Worm (Caenorhabditis elegans) whole organism, late embryonic: Measurements from ENCODE around the gene srw-2.

Experiments
- C08G9.2 ChIP-seq: sonication (generic microtip); optimal IDR thresholded peaks from 2 replicates; lab custom pipeline; 2016; ENCODE audit warnings: mild to moderate bottlenecking, missing genetic modification characterization, moderate library complexity, missing compliant biosample characterization
- C38D4.7 ChIP-seq: fragments of 200-800 bp; sonication (Bioruptor generic); optimal IDR thresholded peaks from 2 replicates; lab custom pipeline; 2018; ENCODE audit warnings: mild to moderate bottlenecking, missing genetic modification characterization, moderate library complexity, missing compliant biosample characterization
- F13H6.1 ChIP-seq: sonication (generic microtip); optimal IDR thresholded peaks from 2 replicates; lab custom pipeline; 2016; ENCODE audit warnings: missing genetic modification characterization, missing compliant biosample characterization
- K02D7.2 ChIP-seq: sonication (generic microtip); optimal IDR thresholded peaks from 2 replicates; lab custom pipeline; 2017; ENCODE audit warnings: mild to moderate bottlenecking, missing genetic modification characterization, missing compliant biosample characterization
- T23F11.4 ChIP-seq: fragments of 200-800 bp; sonication (Bioruptor generic); optimal IDR thresholded peaks from 2 replicates; lab custom pipeline; 2018; ENCODE audit warnings: mild to moderate bottlenecking, missing genetic modification characterization, missing compliant biosample characterization
- Y22D7AL.16 ChIP-seq: sonication (generic microtip); optimal IDR thresholded peaks from 2 replicates; lab custom pipeline; 2016; ENCODE audit warnings: missing genetic modification characterization, missing compliant biosample characterization
- ama-1 ChIP-seq: fragments of 150-350 bp; optimal IDR thresholded peaks from 2 replicates; lab custom pipeline; 2014
- ceh-19 ChIP-seq: fragments of 200-800 bp; sonication (Bioruptor generic); optimal IDR thresholded peaks from 2 replicates; lab custom pipeline; 2018; ENCODE audit warnings: mild to moderate bottlenecking, missing genetic modification characterization, missing compliant biosample characterization
- ceh-2 ChIP-seq: sonication (generic microtip); optimal IDR thresholded peaks from 2 replicates; lab custom pipeline; 2016; ENCODE audit warnings: missing genotype, missing genetic modification characterization, missing compliant biosample characterization
- ceh-30 ChIP-seq: fragments of 150-350 bp; optimal IDR thresholded peaks from 2 replicates; lab custom pipeline; 2014; ENCODE audit warnings: missing biosample characterization, missing genetic modification characterization
- ceh-31 ChIP-seq: sonication (generic microtip); optimal IDR thresholded peaks from 2 replicates; lab custom pipeline; 2016; ENCODE audit warnings: missing genetic modification characterization, missing compliant biosample characterization
- ceh-45 ChIP-seq: fragments of 200-800 bp; sonication (Bioruptor generic); IDR thresholded peaks from 2 replicates; pipeline ENCODE4 v1.3.6; 2022; ENCODE audit warnings: missing genetic modification reagents, missing genetic modification characterization, missing compliant biosample characterization
- ceh-48 ChIP-seq: sonication (generic microtip); optimal IDR thresholded peaks from 2 replicates; lab custom pipeline; 2016; ENCODE audit warnings: missing genetic modification characterization, inconsistent platforms, missing compliant biosample characterization
- ceh-9 ChIP-seq: sonication (generic microtip); optimal IDR thresholded peaks from 2 replicates; lab custom pipeline; 2016; ENCODE audit warnings: mild to moderate bottlenecking, missing genetic modification characterization, inconsistent platforms, missing compliant biosample characterization
- dve-1 ChIP-seq: sonication (generic microtip); optimal IDR thresholded peaks from 2 replicates; lab custom pipeline; 2017; ENCODE audit warnings: antibody characterized with exemption, mild to moderate bottlenecking, missing genetic modification characterization, missing compliant biosample characterization
- elt-2 ChIP-seq: sonication (generic microtip); optimal IDR thresholded peaks from 2 replicates; lab custom pipeline; 2016; ENCODE audit warnings: missing genetic modification reagents, missing genetic modification characterization, missing compliant biosample characterization
- eyg-1 ChIP-seq: sonication (generic microtip); optimal IDR thresholded peaks from 2 replicates; lab custom pipeline; 2016; ENCODE audit warnings: missing genotype, missing genetic modification characterization, missing compliant biosample characterization
- fax-1 ChIP-seq: sonication (generic microtip); optimal IDR thresholded peaks from 2 replicates; lab custom pipeline; 2016; ENCODE audit warnings: missing genotype, missing genetic modification characterization, missing compliant biosample characterization
- fkh-10 ChIP-seq: fragments of 150-350 bp; optimal IDR thresholded peaks from 2 replicates; lab custom pipeline; 2014; ENCODE audit warnings: missing biosample characterization, missing genetic modification reagents, missing genetic modification characterization
- gmeb-2 ChIP-seq: sonication (generic microtip); optimal IDR thresholded peaks from 2 replicates; lab custom pipeline; 2016; ENCODE audit warnings: missing genetic modification characterization, inconsistent platforms, missing compliant biosample characterization
- hlh-15 ChIP-seq: sonication (generic microtip); optimal IDR thresholded peaks from 2 replicates; lab custom pipeline; 2016; ENCODE audit warnings: missing genetic modification characterization, missing compliant biosample characterization
- hlh-8 ChIP-seq: sonication (generic microtip); optimal IDR thresholded peaks from 2 replicates; lab custom pipeline; 2016; ENCODE audit warnings: missing genotype, missing genetic modification characterization, missing compliant biosample characterization
- lin-11 ChIP-seq: fragments of 200-800 bp; sonication (Bioruptor generic); optimal IDR thresholded peaks from 2 replicates; lab custom pipeline; 2018; ENCODE audit warnings: mild to moderate bottlenecking, missing genetic modification characterization, missing compliant biosample characterization
- nfya-1 ChIP-seq: sonication (generic microtip); optimal IDR thresholded peaks from 2 replicates; lab custom pipeline; 2017; ENCODE audit warnings: missing genetic modification characterization, mild to moderate bottlenecking, missing compliant biosample characterization, antibody characterized with exemption, moderate library complexity
- pag-3 ChIP-seq: sonication (generic microtip); optimal IDR thresholded peaks from 2 replicates; lab custom pipeline; 2016; ENCODE audit warnings: missing compliant biosample characterization, missing genetic modification characterization, borderline replicate concordance
- pat-9 ChIP-seq: fragments of 200-800 bp; sonication (Bioruptor generic); optimal IDR thresholded peaks from 2 replicates; lab custom pipeline; 2018; ENCODE audit warnings: mild to moderate bottlenecking, missing genetic modification characterization, moderate library complexity, missing compliant biosample characterization
- pha-2 ChIP-seq: sonication (generic microtip); optimal IDR thresholded peaks from 2 replicates; lab custom pipeline; 2017; ENCODE audit warnings: mild to moderate bottlenecking, missing genetic modification characterization, missing compliant biosample characterization
- pha-4 ChIP-seq: fragments of 150-350 bp; optimal IDR thresholded peaks from 2 replicates; lab custom pipeline; 2018; ENCODE audit warnings: missing biosample characterization, missing genetic modification reagents, missing genetic modification characterization
- pqm-1 ChIP-seq: sonication (generic microtip); optimal IDR thresholded peaks from 2 replicates; lab custom pipeline; 2016; ENCODE audit warnings: missing genetic modification characterization, missing compliant biosample characterization
- pros-1 ChIP-seq: fragments of 150-350 bp; optimal IDR thresholded peaks from 2 replicates; lab custom pipeline; 2014; ENCODE audit warnings: missing biosample characterization, missing genetic modification reagents, missing genetic modification characterization
- ref-2 ChIP-seq: sonication (generic microtip); optimal IDR thresholded peaks from 2 replicates; lab custom pipeline; 2016; ENCODE audit warnings: missing genetic modification characterization, missing compliant biosample characterization
- sdc-2 ChIP-seq: sonication (generic microtip); optimal IDR thresholded peaks from 2 replicates; lab custom pipeline; 2016; ENCODE audit warnings: missing genotype, missing genetic modification characterization, missing compliant biosample characterization
- sox-2 ChIP-seq: fragments of 200-800 bp; sonication (Bioruptor generic); IDR thresholded peaks from 2 replicates; pipeline ENCODE4 v1.3.6; 2022; ENCODE audit warnings: missing genetic modification reagents, missing genetic modification characterization, missing compliant biosample characterization
- syd-9 ChIP-seq: sonication (generic microtip); optimal IDR thresholded peaks from 2 replicates; lab custom pipeline; 2016; ENCODE audit warnings: mild to moderate bottlenecking, missing genetic modification characterization, moderate library complexity, missing compliant biosample characterization
- tbx-7 ChIP-seq: sonication (generic microtip); optimal IDR thresholded peaks from 2 replicates; lab custom pipeline; 2016; ENCODE audit warnings: missing genotype, missing genetic modification characterization, missing compliant biosample characterization
- ttx-3 ChIP-seq: sonication (generic microtip); optimal IDR thresholded peaks from 2 replicates; lab custom pipeline; 2016; ENCODE audit warnings: missing genetic modification reagents, missing genetic modification characterization, missing compliant biosample characterization
- unc-42 ChIP-seq: sonication (generic microtip); optimal IDR thresholded peaks from 2 replicates; lab custom pipeline; 2016; ENCODE audit warnings: missing genotype, missing genetic modification characterization, missing compliant biosample characterization

Gene srw-2

DNA sequence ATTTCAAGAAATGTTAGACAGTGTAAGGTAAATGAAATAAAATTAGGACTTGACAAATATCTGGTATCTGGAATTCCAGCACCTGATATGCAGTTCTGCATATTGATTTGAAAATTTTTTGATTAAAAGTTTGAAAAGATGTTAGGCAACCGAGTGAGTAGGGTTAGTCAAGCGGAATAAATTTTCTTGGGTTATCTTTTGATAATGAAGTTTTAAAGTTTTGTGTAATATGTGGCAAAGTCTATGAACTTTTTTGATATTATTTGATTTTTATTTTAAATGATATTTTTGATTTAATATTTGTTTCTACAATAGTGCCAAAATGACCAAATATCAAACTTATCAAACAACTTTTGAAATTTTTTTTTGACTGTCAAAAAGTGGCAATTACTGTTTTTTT is 38.8 kb downstream of the srw-2 start, which contains the start of gene srh-241:
srh-241 (minus strand) TSS at position 101 of the 400 bp plus-strand sequence.
- no peak for TF ChIP-seq eyg-1
- no peak for TF ChIP-seq K02D7.2 (tag; lab: Kevin White, UChicago)
- no peak for TF ChIP-seq ceh-45 (GFP tag; lab: Robert Waterston, UW)
- no peak for TF ChIP-seq ceh-19 (GFP tag; lab: Kevin White, UChicago)
- no peak for TF ChIP-seq pros-1 (tag; lab: Kevin White, UChicago)
- no peak for TF ChIP-seq pqm-1
- no peak for TF ChIP-seq hlh-8
- no peak for TF ChIP-seq ceh-30
- no peak for TF ChIP-seq T23F11.4
- TF ChIP-seq elt-2 (tag; lab: Kevin White, UChicago) = no peak
- no peak for TF ChIP-seq C08G9.2 (tag; lab: Kevin White, UChicago)
- no peak for TF ChIP-seq hlh-15 (tag; lab: Kevin White, UChicago)
- TF ChIP-seq nfya-1 (tag; lab: Kevin White, UChicago) = no peak
- TF ChIP-seq, all 69 proteins: peak for 0

DNA sequence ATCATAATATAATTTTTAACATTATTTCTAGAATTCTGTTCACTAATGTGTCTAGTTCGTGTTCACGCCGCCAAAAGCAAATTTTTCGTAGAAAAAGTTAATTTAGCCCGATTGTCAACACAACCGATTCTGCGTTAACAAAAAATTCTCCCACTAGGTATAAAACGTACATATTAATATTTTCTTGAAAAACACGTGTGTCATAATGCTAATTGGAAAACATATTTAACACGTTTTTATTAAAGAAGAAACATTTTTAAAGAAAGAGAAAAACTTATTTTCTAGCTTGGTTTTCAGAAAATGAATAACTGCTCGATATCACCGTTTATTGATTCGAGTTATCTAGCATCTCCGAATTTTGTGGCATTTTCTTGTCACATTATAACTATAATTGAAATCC is 39.4 kb downstream of the srw-2 start, which contains the start of gene srh-243:
srh-243 (plus strand) TSS at position 301 of the 400 bp plus-strand sequence.
- no peak for TF ChIP-seq ceh-30
- TF ChIP-seq ref-2 (tag; lab: Kevin White, UChicago) = no peak
- TF ChIP-seq lin-11 (tag; lab: Kevin White, UChicago) = no peak
- TF ChIP-seq sdc-2 = no peak
- TF ChIP-seq ceh-48 = no peak
- TF ChIP-seq syd-9 = no peak
- no peak for TF ChIP-seq gmeb-2 (tag; lab: Kevin White, UChicago)
- no peak for TF ChIP-seq pros-1 (tag; lab: Kevin White, UChicago)
- TF ChIP-seq fkh-10 (GFP tag; lab: Kevin White, UChicago) = no peak
- TF ChIP-seq pat-9 = no peak
- TF ChIP-seq ceh-31 (tag; lab: Kevin White, UChicago) = no peak

DNA sequence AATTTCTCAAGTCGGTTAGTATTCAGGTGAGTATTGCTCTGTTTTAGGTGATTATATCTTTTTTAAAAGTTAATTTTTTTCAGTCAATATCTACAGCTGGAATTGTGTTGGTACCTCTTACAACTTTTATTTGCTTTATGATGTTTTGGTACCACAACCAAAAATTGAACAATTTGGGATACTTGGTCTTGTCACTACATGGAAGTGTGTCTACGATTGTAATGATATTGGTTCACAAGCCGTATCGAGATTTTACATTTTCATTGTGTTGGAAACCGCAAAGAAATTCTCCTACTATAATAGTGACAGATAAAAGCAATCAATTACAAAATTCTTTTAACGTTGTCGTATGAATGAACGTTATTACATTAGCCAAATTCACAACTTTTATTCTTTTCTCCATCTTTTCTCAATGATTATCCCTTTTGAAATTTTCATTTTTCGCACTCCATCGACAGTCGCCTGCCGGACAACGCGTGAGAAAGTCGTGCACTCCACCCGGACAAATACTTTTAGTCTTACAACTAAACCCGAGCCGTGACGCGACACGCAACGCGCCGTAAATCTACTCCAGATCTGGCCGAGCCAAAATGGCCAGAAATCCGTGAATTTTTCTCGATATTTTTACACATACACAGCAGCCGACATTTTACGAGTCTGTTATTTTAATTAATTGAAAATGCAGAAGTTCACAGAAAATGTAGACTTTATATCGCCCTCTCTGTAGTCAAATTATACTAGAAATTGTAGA is 41.3 kb downstream of the srw-2 start:
- TF ChIP-seq ama-1 (lab: Kevin White, UChicago) (no peak), hlh-8 (no peak), ceh-48 (no peak), ceh-45 (GFP tag; lab: Robert Waterston, UW) (no peak), pha-4 (tag; lab: Kevin White, UChicago) (no peak), C38D4.7 (GFP tag; lab: Kevin White, UChicago) (no peak), Y22D7AL.16 (tag; lab: Kevin White, UChicago) (no peak), hlh-15 (tag; lab: Kevin White, UChicago) (no peak), K02D7.2 (tag; lab: Kevin White, UChicago) (no peak), fax-1 (no peak), pha-2 (tag; lab: Kevin White, UChicago) (no peak), ceh-9 (no peak), pag-3 (tag; lab: Kevin White, UChicago) (no peak), ttx-3 (tag; lab: Kevin White, UChicago) (no peak), dve-1 (tag; lab: Kevin White, UChicago) (no peak), pros-1 (tag; lab: Kevin White, UChicago) (no peak), F13H6.1 (tag; lab: Kevin White, UChicago) (no peak), sox-2 (GFP tag; lab: Robert Waterston, UW) (no peak)

DNA sequence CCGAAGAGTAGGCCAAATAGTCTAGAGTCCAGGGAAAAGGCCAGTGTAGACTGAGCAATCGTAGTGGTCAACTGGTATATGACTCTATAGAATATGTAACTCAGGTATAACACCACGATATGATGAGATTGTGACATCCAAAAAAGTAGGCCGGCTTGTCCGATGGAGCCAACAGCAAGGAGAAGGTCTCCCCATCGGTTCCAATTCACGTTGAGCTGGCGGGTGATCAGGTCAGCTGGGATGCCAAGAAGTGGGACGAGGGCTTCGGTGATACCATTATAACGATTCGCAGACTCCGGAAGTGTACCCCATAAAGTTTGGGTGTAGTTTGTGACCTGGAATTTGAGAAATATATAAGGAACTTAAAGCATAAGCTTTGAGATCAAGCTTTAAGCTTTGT is 42.3 kb downstream of the srw-2 start:
- TF ChIP-seq unc-42 = no peak
- TF ChIP-seq dve-1 (tag; lab: Kevin White, UChicago) = no peak
- TF ChIP-seq pros-1 (tag; lab: Kevin White, UChicago) = no peak
- TF ChIP-seq ama-1 (lab: Kevin White, UChicago) = no peak
- TF ChIP-seq gmeb-2 (tag; lab: Kevin White, UChicago) = no peak
- no peak for TF ChIP-seq elt-2 (tag; lab: Kevin White, UChicago)
- TF ChIP-seq ceh-2 = no peak
- TF ChIP-seq K02D7.2 (tag; lab: Kevin White, UChicago) = no peak
- TF ChIP-seq ceh-45 (GFP tag; lab: Robert Waterston, UW) = no peak
- no peak for TF ChIP-seq pha-2 (tag; lab: Kevin White, UChicago)
- no peak for TF ChIP-seq tbx-7
- no peak for TF ChIP-seq F13H6.1 (tag; lab: Kevin White, UChicago)
